Worm (Caenorhabditis elegans) whole organism, L4 larva: ENCODE results near the gene cyn-9.

ENCODE experiments used
- ceh-20 ChIP-seq: fragments of 200-800 bp; sonication (Bioruptor generic); IDR thresholded peaks from 2 replicates; pipeline ENCODE4 v1.3.6; 2022; ENCODE audit warnings: missing genetic modification reagents, missing genetic modification characterization, missing compliant biosample characterization
- dmd-9 ChIP-seq: fragments of 200-800 bp; sonication (Bioruptor generic); IDR thresholded peaks from 2 replicates; pipeline ENCODE4 v1.3.6; 2022; ENCODE audit warnings: missing genetic modification reagents, missing genetic modification characterization, missing compliant biosample characterization
- hmg-1.1 ChIP-seq: fragments of 200-800 bp; sonication (Bioruptor generic); IDR thresholded peaks from 2 replicates; pipeline ENCODE4 v1.3.6; 2022; ENCODE audit warnings: missing genetic modification reagents, missing genetic modification characterization, missing compliant biosample characterization
- lin-13 ChIP-seq: fragments of 150-350 bp; optimal IDR thresholded peaks from 2 replicates; lab custom pipeline; 2014; ENCODE audit warnings: missing biosample characterization, missing genetic modification reagents, missing genetic modification characterization
- lin-39 ChIP-seq: fragments of 150-350 bp; optimal IDR thresholded peaks from 2 replicates; lab custom pipeline; 2014; ENCODE audit warnings: missing biosample characterization, missing genetic modification reagents, missing genetic modification characterization
- lsy-2 ChIP-seq, 2 experiments: fragments of 150-350 bp in 1 of 2; sonication (generic microtip) in 1 of 2; optimal IDR thresholded peaks; 2 replicates each; lab custom pipeline; 2014 to 2017; ENCODE audit warnings: missing biosample characterization in 2 of 2, missing genetic modification characterization in 2 of 2
- nhr-76 ChIP-seq: fragments of 150-350 bp; optimal IDR thresholded peaks from 2 replicates; lab custom pipeline; 2014; ENCODE audit warnings: missing biosample characterization, missing genetic modification characterization
- pqm-1 ChIP-seq: sonication (generic microtip); optimal IDR thresholded peaks from 2 replicates; lab custom pipeline; 2017; ENCODE audit warnings: missing biosample characterization, missing genetic modification characterization
- spr-1 ChIP-seq: sonication (generic microtip); optimal IDR thresholded peaks from 2 replicates; lab custom pipeline; 2016; ENCODE audit warnings: mild to moderate bottlenecking, missing genetic modification characterization, missing compliant biosample characterization

DNA sequence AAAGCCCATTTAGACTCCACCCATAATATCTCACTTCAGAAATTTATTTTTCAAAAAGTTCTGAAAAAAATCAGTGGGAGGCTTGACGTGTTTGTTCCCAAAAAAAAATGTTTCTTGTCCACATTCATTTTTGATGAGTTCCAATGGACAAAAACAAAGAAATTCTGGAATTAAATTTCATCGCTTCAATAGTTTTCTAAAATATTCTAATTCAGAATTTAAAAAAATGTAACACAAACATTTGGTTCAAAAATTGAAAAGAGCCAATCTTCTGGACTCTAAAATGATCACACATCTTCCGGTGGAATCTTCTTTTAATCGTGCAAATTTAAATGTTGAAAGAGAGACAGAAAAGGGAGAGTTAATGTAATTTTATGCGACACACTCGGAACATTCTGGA lies 6.9 kb downstream of the cyn-9 start:
- TF ChIP-seq lsy-2 (tag; optimal IDR thresholded peaks at IDR 0.05; lab: Kevin White, UChicago) (no peak), hmg-1.1 (GFP tag; lab: Robert Waterston, UW) (no peak), lin-39 (tag; lab: Kevin White, UChicago) (no peak), lin-13 (GFP tag; lab: Kevin White, UChicago) (no peak), spr-1 (tag; lab: Kevin White, UChicago) (no peak), nhr-76 (tag; lab: Kevin White, UChicago) (no peak), ceh-20 (GFP tag; lab: Robert Waterston, UW) (no peak), dmd-9 (GFP tag; lab: Robert Waterston, UW) (no peak), pqm-1 (no peak)
